Fruit fly (Drosophila melanogaster) whole organism, embryonic: Measurements from ENCODE around the gene CG17982.

Experiments used
- Bgb ChIP-seq: fragments of 200-800 bp; sonication (Bioruptor generic); IDR thresholded peaks from 2 replicates; pipeline ENCODE4 v1.3.6; 2022; ENCODE audit warnings: missing biosample characterization, missing genetic modification characterization; ENCODE audit not compliant: partially characterized antibody
- Blimp-1 ChIP-seq: fragments of 200-800 bp; sonication (Bioruptor generic); optimal IDR thresholded peaks from 3 replicates; lab custom pipeline; 2018; ENCODE audit warnings: missing biosample characterization, missing genetic modification characterization, mild to moderate bottlenecking, moderate library complexity, missing genetic modification reagents
- CG10366 ChIP-seq: fragments of 200-800 bp; sonication (Bioruptor generic); IDR thresholded peaks from 2 replicates; pipeline ENCODE4 v1.3.6; 2022; ENCODE audit warnings: missing biosample characterization, missing genetic modification characterization
- CG11695 ChIP-seq: fragments of 200-800 bp; sonication (Bioruptor generic); IDR thresholded peaks from 3 replicates; pipeline ENCODE4 v1.3.6; 2022; ENCODE audit warnings: missing biosample characterization, missing genetic modification characterization
- CG12659 ChIP-seq: fragments of 200-800 bp; sonication (Bioruptor generic); optimal IDR thresholded peaks from 3 replicates; lab custom pipeline; 2017; ENCODE audit warnings: mild to moderate bottlenecking, missing biosample characterization, missing genetic modification reagents, missing genetic modification characterization
- CG13424 ChIP-seq: fragments of 200-800 bp; sonication (Bioruptor generic); optimal IDR thresholded peaks from 2 replicates; lab custom pipeline; 2019; ENCODE audit warnings: missing biosample characterization, mild to moderate bottlenecking, missing genetic modification characterization, moderate library complexity
- CG14667 ChIP-seq: fragments of 200-800 bp; sonication (Bioruptor generic); IDR thresholded peaks from 2 replicates; pipeline ENCODE4 v1.3.6; 2022; ENCODE audit warnings: missing biosample characterization, missing genetic modification characterization
- CG16779 ChIP-seq: fragments of 200-800 bp; sonication (Bioruptor generic); IDR thresholded peaks from 2 replicates; pipeline ENCODE4 v1.3.6; 2022; ENCODE audit warnings: missing biosample characterization, missing genetic modification characterization
- CG18764 ChIP-seq: fragments of 200-800 bp; sonication (Bioruptor generic); optimal IDR thresholded peaks from 3 replicates; lab custom pipeline; 2016; ENCODE audit warnings: missing biosample characterization, missing genetic modification characterization
- CG2129 ChIP-seq: fragments of 200-800 bp; sonication (Bioruptor generic); IDR thresholded peaks from 2 replicates; pipeline ENCODE4 v1.3.6; 2022; ENCODE audit warnings: missing biosample characterization, missing genetic modification characterization; ENCODE audit not compliant: partially characterized antibody
- CG2712 ChIP-seq: fragments of 200-800 bp; optimal IDR thresholded peaks from 3 replicates; lab custom pipeline; 2019; ENCODE audit warnings: missing biosample characterization, mild to moderate bottlenecking, missing genetic modification characterization, moderate library complexity
- CG30431 ChIP-seq: fragments of 200-800 bp; sonication (Bioruptor generic); optimal IDR thresholded peaks from 2 replicates; lab custom pipeline; 2017; ENCODE audit warnings: missing biosample characterization, missing genetic modification characterization
- CG31224 ChIP-seq: fragments of 200-800 bp; sonication (Bioruptor generic); IDR thresholded peaks from 2 replicates; pipeline ENCODE4 v1.3.6; 2022; ENCODE audit warnings: missing biosample characterization, missing genetic modification characterization
- CG3838 ChIP-seq: fragments of 200-800 bp; sonication (Bioruptor generic); optimal IDR thresholded peaks from 3 replicates; lab custom pipeline; 2016; ENCODE audit warnings: missing biosample characterization, missing genetic modification characterization
- CG3995 ChIP-seq: fragments of 200-800 bp; sonication (Bioruptor generic); optimal IDR thresholded peaks from 3 replicates; lab custom pipeline; 2016; ENCODE audit warnings: missing biosample characterization, missing genetic modification characterization
- CG5245 ChIP-seq: fragments of 200-800 bp; sonication (Bioruptor generic); optimal IDR thresholded peaks from 3 replicates; lab custom pipeline; 2016; ENCODE audit warnings: missing biosample characterization, missing genetic modification characterization
- CG8290 ChIP-seq, 3 experiments: fragments of 200-800 bp; sonication (Bioruptor generic); optimal IDR thresholded peaks; 2 replicates each; lab custom pipeline; 2016 to 2019; ENCODE audit warnings: missing biosample characterization in 3 of 3, missing genetic modification characterization in 3 of 3, mild to moderate bottlenecking in 2 of 3, moderate library complexity in 1 of 3
- CG8388 ChIP-seq: fragments of 200-800 bp; sonication (Bioruptor generic); optimal IDR thresholded peaks from 2 replicates; lab custom pipeline; 2019; ENCODE audit warnings: missing biosample characterization, mild to moderate bottlenecking, missing genetic modification characterization, moderate library complexity
- CG9817 ChIP-seq: fragments of 200-800 bp; sonication (Bioruptor generic); optimal IDR thresholded peaks from 2 replicates; lab custom pipeline; 2018; ENCODE audit warnings: missing biosample characterization, mild to moderate bottlenecking, missing genetic modification characterization, moderate library complexity
- Dip2 ChIP-seq: fragments of 200-800 bp; sonication (Bioruptor generic); IDR thresholded peaks from 2 replicates; pipeline ENCODE4 v1.3.6; 2022; ENCODE audit warnings: missing biosample characterization, missing genetic modification characterization
- Hmr ChIP-seq: fragments of 200-800 bp; sonication (Bioruptor generic); optimal IDR thresholded peaks from 3 replicates; lab custom pipeline; 2017; ENCODE audit warnings: mild to moderate bottlenecking, missing biosample characterization, missing genetic modification reagents, missing genetic modification characterization
- Lpt ChIP-seq: fragments of >200 bp; optimal IDR thresholded peaks from 2 replicates; lab custom pipeline; 2018; ENCODE audit warnings: missing biosample characterization, missing genetic modification characterization
- MTF-1 ChIP-seq: fragments of 200-800 bp; sonication (Bioruptor generic); optimal IDR thresholded peaks from 2 replicates; lab custom pipeline; 2018; ENCODE audit warnings: missing biosample characterization, mild to moderate bottlenecking, missing genetic modification characterization, borderline replicate concordance
- Med ChIP-seq: fragments of 200-800 bp; sonication (Bioruptor generic); peaks from one replicate; lab custom pipeline; 2016; ENCODE audit warnings: missing biosample characterization, missing genetic modification characterization, mild to moderate bottlenecking, inconsistent platforms, moderate library complexity
- Meics ChIP-seq: fragments of 200-800 bp; sonication (Bioruptor generic); optimal IDR thresholded peaks from 2 replicates; lab custom pipeline; 2017; ENCODE audit warnings: missing biosample characterization, mild to moderate bottlenecking, missing genetic modification characterization
- abd-A ChIP-seq: fragments of 200-800 bp; sonication (Bioruptor generic); optimal IDR thresholded peaks from 3 replicates; lab custom pipeline; 2019; ENCODE audit warnings: missing biosample characterization, mild to moderate bottlenecking, missing genetic modification characterization, moderate library complexity
- az2 ChIP-seq: fragments of 200-800 bp; sonication (Bioruptor generic); optimal IDR thresholded peaks from 3 replicates; lab custom pipeline; 2016; ENCODE audit warnings: missing biosample characterization, missing genetic modification characterization
- crp ChIP-seq, 2 experiments: fragments of 200-800 bp; sonication (Bioruptor generic); optimal IDR thresholded peaks; 2 replicates in 1 of 2; 3 replicates in 1 of 2; lab custom pipeline; 2017; ENCODE audit warnings: missing biosample characterization in 2 of 2, missing genetic modification characterization in 2 of 2, mild to moderate bottlenecking in 1 of 2, moderate library complexity in 1 of 2
- da ChIP-seq: fragments of 200-800 bp; sonication (Bioruptor generic); optimal IDR thresholded peaks from 2 replicates; lab custom pipeline; 2016; ENCODE audit warnings: missing biosample characterization, missing genetic modification characterization
- dan ChIP-seq: fragments of 200-800 bp; sonication (Bioruptor generic); IDR thresholded peaks from 2 replicates; pipeline ENCODE4 v1.3.6; 2022; ENCODE audit warnings: missing biosample characterization, missing genetic modification characterization
- dimm ChIP-seq: fragments of 200-800 bp; sonication (Bioruptor generic); IDR thresholded peaks from 2 replicates; pipeline ENCODE4 v1.3.6; 2022; ENCODE audit warnings: missing biosample characterization, missing genetic modification characterization
- dmrt11E ChIP-seq: fragments of 200-800 bp; sonication (Bioruptor generic); optimal IDR thresholded peaks from 3 replicates; lab custom pipeline; 2018; ENCODE audit warnings: missing biosample characterization, mild to moderate bottlenecking, missing genetic modification characterization, moderate library complexity
- ftz-f1 ChIP-seq: fragments of 200-800 bp; sonication (Bioruptor generic); optimal IDR thresholded peaks from 2 replicates; lab custom pipeline; 2016; ENCODE audit warnings: missing biosample characterization, missing genetic modification characterization
- kay ChIP-seq: fragments of 200-800 bp; sonication (Bioruptor generic); optimal IDR thresholded peaks from 2 replicates; lab custom pipeline; 2016; ENCODE audit warnings: missing biosample characterization, missing genetic modification characterization
- mld ChIP-seq: fragments of 200-800 bp; sonication (Bioruptor generic); IDR thresholded peaks from 3 replicates; pipeline ENCODE4 v1.3.6; 2022; ENCODE audit warnings: missing biosample characterization, missing genetic modification characterization; ENCODE audit not compliant: partially characterized antibody
- nerfin-2 ChIP-seq: fragments of 200-800 bp; sonication (Bioruptor generic); IDR thresholded peaks from 2 replicates; pipeline ENCODE4 v1.3.6; 2022; ENCODE audit warnings: missing biosample characterization, missing genetic modification characterization; ENCODE audit not compliant: partially characterized antibody
- otp ChIP-seq: fragments of 200-800 bp; sonication (Bioruptor generic); IDR thresholded peaks from 3 replicates; pipeline ENCODE4, ENCODE4 v1.3.6; 2022; ENCODE audit warnings: missing biosample characterization, missing genetic modification characterization
- pho ChIP-seq: fragments of 200-800 bp; sonication (Bioruptor generic); optimal IDR thresholded peaks from 2 replicates; lab custom pipeline; 2016; ENCODE audit warnings: missing biosample characterization, missing genetic modification characterization
- prd ChIP-seq, 3 experiments: fragments of >200 bp in 2 of 3; fragments of 200-800 bp in 1 of 3; sonication (Bioruptor generic) in 1 of 3; optimal IDR thresholded peaks in 2 of 3; IDR thresholded peaks in 1 of 3; 2 replicates in 2 of 3; 3 replicates in 1 of 3; pipeline versions ENCODE4 v1.3.6 to Lab custom; 2017 to 2022; ENCODE audit warnings: missing biosample characterization in 1 of 3, missing genetic modification characterization in 1 of 3
- pzg ChIP-seq: fragments of 200-800 bp; sonication (Bioruptor generic); optimal IDR thresholded peaks from 3 replicates; lab custom pipeline; 2018; ENCODE audit warnings: missing biosample characterization, mild to moderate bottlenecking, missing genetic modification characterization, moderate library complexity
- sima ChIP-seq: fragments of 200-800 bp; sonication (Bioruptor generic); optimal IDR thresholded peaks from 2 replicates; lab custom pipeline; 2016; ENCODE audit warnings: missing biosample characterization, missing genetic modification characterization
- slp2 ChIP-seq: fragments of 200-800 bp; sonication (Bioruptor generic); optimal IDR thresholded peaks from 2 replicates; lab custom pipeline; 2016; ENCODE audit warnings: missing biosample characterization, missing genetic modification characterization
- stwl ChIP-seq: fragments of 200-800 bp; sonication (Bioruptor generic); optimal IDR thresholded peaks from 3 replicates; lab custom pipeline; 2018; ENCODE audit warnings: missing biosample characterization, mild to moderate bottlenecking, missing genetic modification characterization, moderate library complexity
- wor ChIP-seq: fragments of 200-800 bp; sonication (Bioruptor generic); IDR thresholded peaks from 2 replicates; pipeline ENCODE4 v1.3.6; 2022; ENCODE audit warnings: missing biosample characterization, missing genetic modification characterization
- yki ChIP-seq: fragments of >200 bp; optimal IDR thresholded peaks from 3 replicates; lab custom pipeline; 2018
- z ChIP-seq: fragments of 200-800 bp; sonication (Bioruptor generic); IDR thresholded peaks from 3 replicates; pipeline ENCODE4 v1.3.6; 2022; ENCODE audit warnings: missing biosample characterization, missing genetic modification characterization
- zf30C ChIP-seq: fragments of 200-800 bp; sonication (Bioruptor generic); optimal IDR thresholded peaks from 3 replicates; lab custom pipeline; 2018; ENCODE audit warnings: missing biosample characterization, mild to moderate bottlenecking, missing genetic modification characterization
- zfh2 ChIP-seq: fragments of 200-800 bp; sonication (Bioruptor generic); optimal IDR thresholded peaks from 2 replicates; lab custom pipeline; 2016; ENCODE audit warnings: missing biosample characterization, missing genetic modification characterization

The CG17982 gene

dm6 chrX:8100026-8100825, 43.4 kb downstream of the CG17982 start (continued):
- peak; percentile 49 for TF ChIP-seq MTF-1 (GFP tag; lab: Kevin White, UChicago)
- TF ChIP-seq Lpt (GFP tag; lab: Kevin White, UChicago), result no peak
- peak; percentile 12 for TF ChIP-seq kay (GFP tag; lab: Kevin White, UChicago)
- TF ChIP-seq otp (GFP tag; lab: Robert Waterston, UW), result peak; percentile 82
- TF ChIP-seq z (GFP tag; lab: Robert Waterston, UW), result no peak
- TF ChIP-seq wor (GFP tag; lab: Robert Waterston, UW), result peak; percentile 76
- peak; percentile 34 for TF ChIP-seq CG18764 (GFP tag; lab: Kevin White, UChicago)
- no peak for TF ChIP-seq nerfin-2
- TF ChIP-seq CG8388, result peak; percentile 81
- peak in 1 of 2 experiments; percentile 11 for TF ChIP-seq crp (GFP tag; optimal IDR thresholded peaks at IDR 0.05; lab: Kevin White, UChicago)
- TF ChIP-seq CG12659 (GFP tag; lab: Kevin White, UChicago), result peak; percentile 87
- peak; percentile 70 for TF ChIP-seq zf30C
- no peak for TF ChIP-seq stwl (tag; lab: Kevin White, UChicago)
- TF ChIP-seq CG5245, result peak; percentile 71
- no peak for TF ChIP-seq CG8290 (GFP tag; optimal IDR thresholded peaks at IDR 0.05; lab: Kevin White, UChicago)
- peak in 1 of 2 experiments; percentile 53 for TF ChIP-seq CG8290 (tag; optimal IDR thresholded peaks at IDR 0.05; lab: Kevin White, UChicago)
- TF ChIP-seq CG2712, result peak; percentile 87
- peak; percentile 47; the same call in 1 of the 2 replicates for TF ChIP-seq CG31224 (GFP tag; lab: Robert Waterston, UW)
- peak; percentile 92 for TF ChIP-seq Hmr
- TF ChIP-seq prd (optimal IDR thresholded peaks at IDR 0.05; lab: Kevin White, UChicago), result no peak
- TF ChIP-seq prd (GFP tag; IDR thresholded peaks at IDR 0.05; lab: Robert Waterston, UW), result peak; percentile 90
- TF ChIP-seq sima (GFP tag; lab: Kevin White, UChicago), result no peak
- TF ChIP-seq Blimp-1 (GFP tag; lab: Kevin White, UChicago), result peak; percentile 84
- TF ChIP-seq dmrt11E (tag; lab: Kevin White, UChicago), result peak; percentile 47
- TF ChIP-seq zfh2, result peak; percentile 43
- TF ChIP-seq CG11695 (GFP tag; lab: Robert Waterston, UW), result peak; percentile 85
- TF ChIP-seq CG3838, result peak; percentile 61
- no peak for TF ChIP-seq dan (GFP tag; lab: Robert Waterston, UW)
- TF ChIP-seq Med, result peak; percentile 89
- TF ChIP-seq CG2129 (GFP tag; lab: Robert Waterston, UW), result no peak
- TF ChIP-seq CG30431 (GFP tag; lab: Kevin White, UChicago), result peak; percentile 66
- TF ChIP-seq slp2 (GFP tag; lab: Kevin White, UChicago), result peak; percentile 26
- no peak for TF ChIP-seq da (GFP tag; lab: Kevin White, UChicago)
- peak; percentile 88 for TF ChIP-seq Meics (GFP tag; lab: Kevin White, UChicago)
- no peak for TF ChIP-seq CG16779 (GFP tag; lab: Robert Waterston, UW)
- peak; percentile 83 for TF ChIP-seq az2 (GFP tag; lab: Kevin White, UChicago)
- no peak for TF ChIP-seq Bgb
- no peak for TF ChIP-seq CG3995
- no peak for TF ChIP-seq yki (lab: Kevin White, UChicago)
- TF ChIP-seq CG14667, result peak; percentile 71
- TF ChIP-seq Dip2 (GFP tag; lab: Robert Waterston, UW), result no peak
- TF ChIP-seq CG10366 (GFP tag; lab: Robert Waterston, UW), result peak; percentile 82
- TF ChIP-seq CG13424 (tag; lab: Kevin White, UChicago), result peak; percentile 81
- peak; percentile 28 for TF ChIP-seq pho (GFP tag; lab: Kevin White, UChicago)
- no peak for TF ChIP-seq ftz-f1
- 0 out of 2 replicates have a peak, but pooled peaks have one; percentile 48 for TF ChIP-seq dimm (GFP tag; lab: Robert Waterston, UW)
- no peak for TF ChIP-seq pzg
- no peak for TF ChIP-seq mld (GFP tag; lab: Robert Waterston, UW)
- TF ChIP-seq abd-A, result peak; percentile 61
- peak; percentile 57 for TF ChIP-seq CG9817 (tag; lab: Kevin White, UChicago)
